Fruit fly (Drosophila melanogaster) Kc167 (cell line): Measurements from ENCODE around the gene CG3430.

ENCODE experiments used
- Myc ChIP-seq: fragments of >200 bp; optimal IDR thresholded peaks from 2 replicates; lab custom pipeline; 2017; ENCODE audit warnings: missing external identifiers
- Sin3A ChIP-seq: fragments of >200 bp; optimal IDR thresholded peaks from 2 replicates; lab custom pipeline; 2018; ENCODE audit warnings: missing external identifiers
- h ChIP-seq: fragments of >200 bp; optimal IDR thresholded peaks from 3 replicates; lab custom pipeline; 2018; ENCODE audit warnings: missing external identifiers
- insv ChIP-seq: fragments of >200 bp; optimal IDR thresholded peaks from 3 replicates; lab custom pipeline; 2018; ENCODE audit warnings: missing external identifiers
- psq ChIP-seq: fragments of >200 bp; optimal IDR thresholded peaks from 2 replicates; lab custom pipeline; 2017; ENCODE audit warnings: missing external identifiers

DNA sequence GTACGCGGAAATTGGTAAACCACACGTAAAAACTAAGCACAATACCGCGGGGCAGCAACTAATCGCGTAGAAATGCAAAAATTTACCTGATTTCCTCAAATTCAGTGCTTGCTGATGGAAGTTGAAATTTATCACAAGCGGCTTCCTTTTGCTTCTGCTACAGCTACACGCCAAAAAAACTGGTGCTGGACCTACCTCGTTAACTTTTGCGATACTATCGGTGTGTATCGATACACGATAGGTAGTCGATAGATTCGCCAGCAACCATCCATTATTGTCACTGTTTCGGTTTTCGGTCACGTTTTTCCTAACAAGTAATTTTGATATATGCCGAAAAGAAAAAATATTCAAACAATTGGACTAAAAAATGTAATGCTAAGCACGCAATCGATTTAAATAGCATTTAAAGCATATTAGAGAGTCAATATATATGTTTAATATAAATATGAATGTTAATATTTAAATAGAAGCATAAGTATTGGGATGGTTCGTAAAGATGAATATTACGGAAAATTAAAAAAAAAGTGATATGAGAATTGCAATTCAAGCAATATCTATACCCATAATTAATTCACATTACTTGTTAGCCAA lies 10.7 kb downstream of the CG3430 start, which contains the start of gene Sumo:
- no peak for TF ChIP-seq h (lab: Kevin White, UChicago)
- no peak for TF ChIP-seq insv
- TF ChIP-seq Myc (lab: Kevin White, UChicago) = no peak
- no peak for TF ChIP-seq psq (lab: Kevin White, UChicago)
- no peak for TF ChIP-seq Sin3A (lab: Kevin White, UChicago)
